Fruit fly (Drosophila melanogaster): ENCODE data around the gene Nak.

Nak gene

dm6 chr2L:18965367-18966213 is 3.0 kb downstream of the Nak start:
- TF ChIP-seq CG12605 (GFP tag; IDR thresholded peaks at IDR 0.05) = no peak
- no peak for TF ChIP-seq Pif1B (GFP tag; optimal IDR thresholded peaks at IDR 0.05)
- TF ChIP-seq CG9948 (tag; optimal IDR thresholded peaks at IDR 0.05) = peak; percentile 4

DNA sequence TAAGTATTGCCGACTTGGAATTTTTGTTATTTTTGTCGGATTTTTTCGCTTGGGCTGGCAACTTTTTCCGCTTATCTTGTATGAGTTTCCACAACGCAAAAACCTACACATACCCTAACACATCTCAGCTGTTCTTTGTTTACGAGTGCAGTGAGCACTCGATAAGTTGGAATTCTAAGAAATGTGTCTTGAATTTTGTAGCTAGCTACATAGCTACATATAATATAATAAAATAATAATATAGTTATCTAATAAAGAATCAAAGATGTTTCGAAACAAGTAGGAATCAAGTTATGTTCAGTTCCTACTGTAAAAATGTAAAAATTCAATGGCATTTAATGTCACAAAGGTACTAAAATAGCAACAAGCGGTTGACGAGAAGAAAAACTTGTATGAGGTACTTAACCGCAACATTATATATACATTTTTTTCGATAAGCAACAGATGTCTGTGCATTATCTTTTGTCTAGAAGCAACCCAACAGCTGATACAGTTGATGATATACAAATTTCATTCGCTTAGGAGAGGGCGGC is 11.3 kb downstream of the Nak start, which contains the start of gene Bhmt:
Gene Bhmt (minus strand): TSS at position 170 of the 533 bp plus-strand sequence.
- TF ChIP-seq rn (GFP tag; IDR thresholded peaks at IDR 0.05) (peak; percentile 69; the same call in 1 of the 2 replicates), CG4496 (GFP tag; IDR thresholded peaks at IDR 0.05) (peak; percentile 90), CG17806 (tag; optimal IDR thresholded peaks at IDR 0.05) (peak; percentile 87), CG13204 (GFP tag; optimal IDR thresholded peaks at IDR 0.05) (no peak), gl (tag; optimal IDR thresholded peaks at IDR 0.05) (peak; percentile 73), D1 (tag; optimal IDR thresholded peaks at IDR 0.05) (peak; percentile 59), CG12605 (GFP tag; IDR thresholded peaks at IDR 0.05) (peak; percentile 76), Pif1A (GFP tag; optimal IDR thresholded peaks at IDR 0.05) (peak; percentile 82), CG14655 (GFP tag; optimal IDR thresholded peaks at IDR 0.05) (peak; percentile 85), CG8159 (tag; optimal IDR thresholded peaks at IDR 0.05) (peak; percentile 91), EcR (GFP tag; optimal IDR thresholded peaks at IDR 0.05) (peak; percentile 90), CG34367 (tag; optimal IDR thresholded peaks at IDR 0.05) (peak; percentile 78), CG8301 (tag; optimal IDR thresholded peaks at IDR 0.05) (peak; percentile 79), CG10348 (GFP tag; IDR thresholded peaks at IDR 0.05) (no peak), Snoo (tag; optimal IDR thresholded peaks at IDR 0.05) (peak; percentile 88), CG32121 (GFP tag; IDR thresholded peaks at IDR 0.05) (peak; percentile 86), fd96Ca (GFP tag; IDR thresholded peaks at IDR 0.05) (no peak; the same call in 1 of the 3 replicates), CG9948 (tag; optimal IDR thresholded peaks at IDR 0.05) (peak; percentile 77), Pif1B (GFP tag; optimal IDR thresholded peaks at IDR 0.05) (peak; percentile 85), CG15710 (tag; optimal IDR thresholded peaks at IDR 0.05) (peak; percentile 89), Ets98B (GFP tag; IDR thresholded peaks at IDR 0.05) (peak; percentile 85)

DNA sequence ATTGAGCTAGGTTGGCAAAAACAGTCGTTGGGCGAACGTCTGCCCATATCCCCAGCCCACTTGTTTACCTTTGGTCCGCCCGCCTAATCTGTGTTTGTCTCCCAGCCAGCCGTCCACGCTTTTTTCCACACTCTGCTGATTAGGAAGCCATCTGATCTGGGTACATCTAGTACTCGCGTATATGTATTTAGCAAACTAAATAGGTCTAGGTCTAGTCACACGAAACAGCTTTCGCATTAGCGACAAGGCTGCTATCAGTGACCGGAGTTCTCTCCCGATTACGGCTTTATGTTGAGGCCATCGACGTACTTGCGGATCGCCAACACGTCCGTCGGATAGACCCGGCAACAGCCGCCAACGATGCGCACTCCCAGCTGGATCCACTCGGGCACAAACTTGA is 12.9 kb downstream of the Nak start:
- no peak for TF ChIP-seq CG15710 (tag; optimal IDR thresholded peaks at IDR 0.05)
- no peak for TF ChIP-seq fd96Ca (GFP tag; IDR thresholded peaks at IDR 0.05)
- no peak for TF ChIP-seq EcR (GFP tag; optimal IDR thresholded peaks at IDR 0.05)
- no peak for TF ChIP-seq CG12605 (GFP tag; IDR thresholded peaks at IDR 0.05)
- no peak for TF ChIP-seq Ets98B (GFP tag; IDR thresholded peaks at IDR 0.05)
- TF ChIP-seq CG9948 (tag; optimal IDR thresholded peaks at IDR 0.05) = no peak
- no peak for TF ChIP-seq CG14655 (GFP tag; optimal IDR thresholded peaks at IDR 0.05)
- TF ChIP-seq CG17806 (tag; optimal IDR thresholded peaks at IDR 0.05) = no peak
- no peak for TF ChIP-seq gl (tag; optimal IDR thresholded peaks at IDR 0.05)
- TF ChIP-seq CG34367 (tag; optimal IDR thresholded peaks at IDR 0.05) = no peak

dm6 chr2L:18954255-18954715 is 14.3 kb downstream of the Nak start, which contains the start of gene CG10621:
Gene CG10621 (minus strand): TSS chr2L:18954431.
- TF ChIP-seq fd96Ca (GFP tag; IDR thresholded peaks at IDR 0.05) = no peak; the same call in 2 of the 3 replicates
- TF ChIP-seq Pif1A (GFP tag; optimal IDR thresholded peaks at IDR 0.05) = no peak
- TF ChIP-seq Ets98B (GFP tag; IDR thresholded peaks at IDR 0.05) = peak; percentile 21; the same call in 1 of the 2 replicates
- peak; percentile 32 for TF ChIP-seq gl (tag; optimal IDR thresholded peaks at IDR 0.05)
- TF ChIP-seq CG10348 (GFP tag; IDR thresholded peaks at IDR 0.05) = no peak
- no peak for TF ChIP-seq CG8159 (tag; optimal IDR thresholded peaks at IDR 0.05)
- TF ChIP-seq Pif1B (GFP tag; optimal IDR thresholded peaks at IDR 0.05) = peak; percentile 12
- peak; percentile 57 for TF ChIP-seq EcR (GFP tag; optimal IDR thresholded peaks at IDR 0.05)
- 0 out of 2 replicates have a peak, but pooled peaks have one; percentile 26 for TF ChIP-seq CG12605 (GFP tag; IDR thresholded peaks at IDR 0.05)

dm6 chr2L:18953512-18954254 is 14.9 kb downstream of the Nak start:
- TF ChIP-seq CG13204 (GFP tag; optimal IDR thresholded peaks at IDR 0.05) = no peak
- no peak for TF ChIP-seq Snoo (tag; optimal IDR thresholded peaks at IDR 0.05)
- TF ChIP-seq CG32121 (GFP tag; IDR thresholded peaks at IDR 0.05) = no peak
- no peak for TF ChIP-seq CG4496 (GFP tag; IDR thresholded peaks at IDR 0.05)
- no peak for TF ChIP-seq Ets98B (GFP tag; IDR thresholded peaks at IDR 0.05)
- TF ChIP-seq CG14655 (GFP tag; optimal IDR thresholded peaks at IDR 0.05) = peak; percentile 2
- TF ChIP-seq CG17806 (tag; optimal IDR thresholded peaks at IDR 0.05) = no peak
- peak; percentile 67 for TF ChIP-seq EcR (GFP tag; optimal IDR thresholded peaks at IDR 0.05)

DNA sequence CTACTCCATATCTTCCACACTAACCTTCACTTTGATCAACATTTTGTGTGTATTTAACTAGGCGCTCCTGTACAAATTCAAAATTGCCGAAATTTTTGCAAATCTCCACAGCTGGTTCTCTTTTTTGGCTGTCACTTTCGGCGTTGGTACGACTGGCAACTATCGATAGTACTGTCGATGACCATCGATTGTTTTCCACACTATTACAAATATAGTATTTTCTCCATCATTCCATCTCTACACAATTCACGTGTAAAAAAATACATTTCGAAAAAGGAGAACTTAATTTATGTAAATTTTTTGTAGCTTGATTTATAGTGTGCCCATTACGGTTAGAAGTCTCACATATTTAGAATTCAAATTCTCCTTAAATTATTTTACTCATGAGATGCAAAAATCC is 16.9 kb downstream of the Nak start, which contains the start of gene Nedd8:
Gene Nedd8 (minus strand): TSS at position 164 of the 400 bp plus-strand sequence.
- TF ChIP-seq rn (GFP tag; IDR thresholded peaks at IDR 0.05) (no peak), CG32121 (GFP tag; IDR thresholded peaks at IDR 0.05) (no peak), fd96Ca (GFP tag; IDR thresholded peaks at IDR 0.05) (no peak), CG14655 (GFP tag; optimal IDR thresholded peaks at IDR 0.05) (no peak), CG8159 (tag; optimal IDR thresholded peaks at IDR 0.05) (no peak), EcR (GFP tag; optimal IDR thresholded peaks at IDR 0.05) (no peak), CG8301 (tag; optimal IDR thresholded peaks at IDR 0.05) (no peak), D1 (tag; optimal IDR thresholded peaks at IDR 0.05) (no peak), CG12605 (GFP tag; IDR thresholded peaks at IDR 0.05) (no peak), Pif1A (GFP tag; optimal IDR thresholded peaks at IDR 0.05) (no peak)
